Fruit fly (Drosophila melanogaster) whole organism, embryonic: ENCODE measurements around the gene CG7742.

Source experiments
- Bteb2 ChIP-seq: fragments of 200-800 bp; sonication (Bioruptor generic); optimal IDR thresholded peaks from 2 replicates; lab custom pipeline; 2016; ENCODE audit warnings: missing biosample characterization, missing genetic modification characterization
- CG10267 ChIP-seq: fragments of 200-800 bp; sonication (Bioruptor generic); optimal IDR thresholded peaks from 2 replicates; lab custom pipeline; 2018; ENCODE audit warnings: missing biosample characterization, mild to moderate bottlenecking, missing genetic modification characterization, moderate library complexity
- CG10366 ChIP-seq: fragments of 200-800 bp; sonication (Bioruptor generic); IDR thresholded peaks from 2 replicates; pipeline ENCODE4 v1.3.6; 2022; ENCODE audit warnings: missing biosample characterization, missing genetic modification characterization
- CG16815 ChIP-seq: fragments of 200-800 bp; sonication (Bioruptor generic); optimal IDR thresholded peaks from 3 replicates; lab custom pipeline; 2017; ENCODE audit warnings: missing biosample characterization, mild to moderate bottlenecking, missing genetic modification characterization
- CG18011 ChIP-seq: fragments of 200-800 bp; sonication (Bioruptor generic); optimal IDR thresholded peaks from 2 replicates; lab custom pipeline; 2017; ENCODE audit warnings: missing biosample characterization, missing genetic modification characterization, mild to moderate bottlenecking, moderate library complexity, missing genotype
- CG2129 ChIP-seq: fragments of 200-800 bp; sonication (Bioruptor generic); IDR thresholded peaks from 2 replicates; pipeline ENCODE4 v1.3.6; 2022; ENCODE audit warnings: missing biosample characterization, missing genetic modification characterization; ENCODE audit not compliant: partially characterized antibody
- CG2889 ChIP-seq: fragments of 200-800 bp; sonication (Bioruptor generic); IDR thresholded peaks from 3 replicates; pipeline ENCODE4 v1.3.6; 2022; ENCODE audit warnings: missing biosample characterization, missing genetic modification characterization
- CG31224 ChIP-seq: fragments of 200-800 bp; sonication (Bioruptor generic); IDR thresholded peaks from 2 replicates; pipeline ENCODE4 v1.3.6; 2022; ENCODE audit warnings: missing biosample characterization, missing genetic modification characterization
- CG4854 ChIP-seq: fragments of 200-800 bp; sonication (Bioruptor generic); optimal IDR thresholded peaks from 2 replicates; lab custom pipeline; 2016; ENCODE audit warnings: missing biosample characterization, missing genetic modification characterization, inconsistent platforms
- CG8359 ChIP-seq: fragments of 200-800 bp; sonication (Bioruptor generic); optimal IDR thresholded peaks from 2 replicates; lab custom pipeline; 2017; ENCODE audit warnings: missing biosample characterization, mild to moderate bottlenecking, missing genetic modification characterization, borderline replicate concordance
- CG8924 ChIP-seq: fragments of 200-800 bp; optimal IDR thresholded peaks from 3 replicates; lab custom pipeline; 2019; ENCODE audit warnings: missing biosample characterization, mild to moderate bottlenecking, missing genetic modification characterization, moderate library complexity
- Dad ChIP-seq: fragments of 200-800 bp; sonication (Bioruptor generic); optimal IDR thresholded peaks from 3 replicates; lab custom pipeline; 2016; ENCODE audit warnings: missing biosample characterization, missing genetic modification characterization
- GATAe ChIP-seq: fragments of 200-800 bp; sonication (Bioruptor generic); conservative IDR thresholded peaks from 2 replicates; pipeline ENCODE4 v1.3.6; 2022; ENCODE audit warnings: missing biosample characterization, missing genetic modification characterization
- Gug ChIP-seq: fragments of 200-800 bp; sonication (Bioruptor generic); IDR thresholded peaks from 4 replicates; pipeline ENCODE4 v1.3.6; 2022; ENCODE audit warnings: missing biosample characterization, missing genetic modification characterization
- H15 ChIP-seq: fragments of 200-800 bp; sonication (Bioruptor generic); IDR thresholded peaks from 3 replicates; pipeline ENCODE4 v1.3.6; 2022; ENCODE audit warnings: missing biosample characterization, missing genetic modification characterization
- HLH54F ChIP-seq: fragments of 200-800 bp; sonication (Bioruptor generic); optimal IDR thresholded peaks from 3 replicates; lab custom pipeline; 2016; ENCODE audit warnings: missing biosample characterization, missing genetic modification characterization
- Hand ChIP-seq: fragments of 200-800 bp; sonication (Bioruptor generic); optimal IDR thresholded peaks from 2 replicates; lab custom pipeline; 2017; ENCODE audit warnings: mild to moderate bottlenecking, missing biosample characterization, missing genetic modification reagents, missing genetic modification characterization
- Lhr ChIP-seq: fragments of 200-800 bp; sonication (Bioruptor generic); optimal IDR thresholded peaks from 3 replicates; lab custom pipeline; 2017; ENCODE audit warnings: mild to moderate bottlenecking, missing biosample characterization, missing genetic modification reagents, missing genetic modification characterization
- Med ChIP-seq: fragments of 200-800 bp; sonication (Bioruptor generic); peaks from one replicate; lab custom pipeline; 2016; ENCODE audit warnings: missing biosample characterization, missing genetic modification characterization, mild to moderate bottlenecking, inconsistent platforms, moderate library complexity
- NK7.1 ChIP-seq: fragments of 200-800 bp; sonication (Bioruptor generic); optimal IDR thresholded peaks from 3 replicates; lab custom pipeline; 2016; ENCODE audit warnings: missing biosample characterization, missing genetic modification characterization
- Optix ChIP-seq: fragments of 200-800 bp; sonication (Bioruptor generic); IDR thresholded peaks from 3 replicates; pipeline ENCODE4 v1.3.6; 2022; ENCODE audit warnings: missing biosample characterization, missing genetic modification characterization
- Ptx1 ChIP-seq: fragments of 200-800 bp; sonication (Bioruptor generic); IDR thresholded peaks from 2 replicates; pipeline ENCODE4 v1.3.6; 2022; ENCODE audit warnings: missing biosample characterization, missing genetic modification characterization
- Ravus ChIP-seq: fragments of 200-800 bp; sonication (Bioruptor generic); IDR thresholded peaks from 2 replicates; pipeline ENCODE4 v1.3.6; 2022; ENCODE audit warnings: missing biosample characterization, missing genetic modification characterization
- Rx ChIP-seq: fragments of 200-800 bp; sonication (Bioruptor generic); IDR thresholded peaks from 2 replicates; pipeline ENCODE4 v1.3.6; 2022; ENCODE audit warnings: missing biosample characterization, missing genetic modification characterization
- Sin3A ChIP-seq: fragments of >200 bp; optimal IDR thresholded peaks from 2 replicates; lab custom pipeline; 2018
- bcd ChIP-seq: fragments of 200-800 bp; sonication (Bioruptor generic); optimal IDR thresholded peaks from 2 replicates; lab custom pipeline; 2017; ENCODE audit warnings: missing biosample characterization, mild to moderate bottlenecking, missing genetic modification characterization
- corto ChIP-seq: fragments of 200-800 bp; sonication (Bioruptor generic); optimal IDR thresholded peaks from 2 replicates; lab custom pipeline; 2016; ENCODE audit warnings: missing biosample characterization, mild to moderate bottlenecking, missing genetic modification characterization, moderate library complexity
- fru ChIP-seq: fragments of >200 bp; optimal IDR thresholded peaks from 2 replicates; lab custom pipeline; 2017
- fu2 ChIP-seq: fragments of 200-800 bp; sonication (Bioruptor generic); optimal IDR thresholded peaks from 2 replicates; lab custom pipeline; 2016; ENCODE audit warnings: missing biosample characterization, missing genetic modification characterization
- gcm2 ChIP-seq: fragments of 200-800 bp; sonication (Bioruptor generic); optimal IDR thresholded peaks from 2 replicates; lab custom pipeline; 2016; ENCODE audit warnings: missing biosample characterization, missing genetic modification characterization
- oc ChIP-seq: fragments of 200-800 bp; sonication (Bioruptor generic); optimal IDR thresholded peaks from 2 replicates; lab custom pipeline; 2018; ENCODE audit warnings: missing biosample characterization, mild to moderate bottlenecking, missing genetic modification characterization, moderate library complexity
- pnt ChIP-seq: fragments of 200-800 bp; sonication (Bioruptor generic); optimal IDR thresholded peaks from 3 replicates; lab custom pipeline; 2016; ENCODE audit warnings: missing biosample characterization, missing genetic modification characterization
- row ChIP-seq: fragments of 200-800 bp; sonication (Bioruptor generic); IDR thresholded peaks from 3 replicates; pipeline ENCODE4 v1.3.6; 2022; ENCODE audit warnings: missing biosample characterization, missing genetic modification characterization
- sc ChIP-seq, 3 experiments: fragments of >200 bp in 2 of 3; fragments of 200-800 bp in 1 of 3; sonication (Bioruptor generic) in 1 of 3; optimal IDR thresholded peaks; 2 replicates in 2 of 3; 3 replicates in 1 of 3; lab custom pipeline; 2017; ENCODE audit warnings: mild to moderate bottlenecking in 1 of 3, missing biosample characterization in 1 of 3, missing genetic modification characterization in 1 of 3, missing genetic modification reagents in 1 of 3
- toy ChIP-seq: fragments of 200-800 bp; sonication (Bioruptor generic); IDR thresholded peaks from 2 replicates; pipeline ENCODE4 v1.3.6; 2022; ENCODE audit warnings: missing biosample characterization, missing genetic modification characterization
- twi ChIP-seq: fragments of 200-800 bp; optimal IDR thresholded peaks from 2 replicates; lab custom pipeline; 2019; ENCODE audit warnings: missing biosample characterization, mild to moderate bottlenecking, missing genetic modification characterization, moderate library complexity
- tx ChIP-seq: fragments of 200-800 bp; sonication (Bioruptor generic); optimal IDR thresholded peaks from 2 replicates; lab custom pipeline; 2016; ENCODE audit warnings: missing biosample characterization, missing genetic modification characterization
- vnd ChIP-seq: fragments of 200-800 bp; sonication (Bioruptor generic); IDR thresholded peaks from 3 replicates; pipeline ENCODE4 v1.3.6; 2022; ENCODE audit warnings: missing biosample characterization, missing genetic modification characterization; ENCODE audit not compliant: partially characterized antibody
- vvl ChIP-seq: fragments of 200-800 bp; sonication (Bioruptor generic); IDR thresholded peaks from 2 replicates; pipeline ENCODE4 v1.3.6; 2022; ENCODE audit warnings: missing biosample characterization, missing genetic modification characterization
- wor ChIP-seq: fragments of 200-800 bp; sonication (Bioruptor generic); IDR thresholded peaks from 2 replicates; pipeline ENCODE4 v1.3.6; 2022; ENCODE audit warnings: missing biosample characterization, missing genetic modification characterization
- zen2 ChIP-seq: fragments of 200-800 bp; sonication (Bioruptor generic); IDR thresholded peaks from 3 replicates; pipeline ENCODE4 v1.3.6; 2022; ENCODE audit warnings: missing biosample characterization, missing genetic modification characterization; ENCODE audit not compliant: partially characterized antibody

The CG7742 gene

dm6 chr2L:5232967-5233909 is 18.4 kb upstream of the CG7742 start (continued):
- TF ChIP-seq oc (tag; lab: Kevin White, UChicago) (no peak), CG8359 (GFP tag; lab: Kevin White, UChicago) (peak; percentile 98), bcd (GFP tag; lab: Kevin White, UChicago) (no peak), gcm2 (GFP tag; lab: Kevin White, UChicago) (no peak), tx (GFP tag; lab: Kevin White, UChicago) (no peak), Optix (GFP tag; lab: Robert Waterston, UW) (no peak), pnt (no peak), CG4854 (GFP tag; lab: Kevin White, UChicago) (no peak), Ravus (GFP tag; lab: Robert Waterston, UW) (no peak), Ptx1 (GFP tag; lab: Robert Waterston, UW) (no peak), CG10366 (GFP tag; lab: Robert Waterston, UW) (no peak), CG8924 (tag; lab: Kevin White, UChicago) (no peak), Dad (GFP tag; lab: Kevin White, UChicago) (no peak), wor (GFP tag; lab: Robert Waterston, UW) (no peak), HLH54F (GFP tag; lab: Kevin White, UChicago) (no peak), toy (no peak), fru (lab: Kevin White, UChicago) (no peak), CG10267 (no peak), Gug (GFP tag; lab: Robert Waterston, UW) (no peak), Hand (GFP tag; lab: Kevin White, UChicago) (no peak), Rx (no peak), CG31224 (GFP tag; lab: Robert Waterston, UW) (no peak), H15 (no peak), Bteb2 (GFP tag; lab: Kevin White, UChicago) (no peak), NK7.1 (no peak), corto (GFP tag; lab: Kevin White, UChicago) (no peak), Lhr (GFP tag; lab: Kevin White, UChicago) (no peak), vvl (GFP tag; lab: Robert Waterston, UW) (no peak), row (GFP tag; lab: Robert Waterston, UW) (no peak), GATAe (GFP tag; lab: Robert Waterston, UW) (peak; percentile 68), CG2129 (GFP tag; lab: Robert Waterston, UW) (no peak), vnd (GFP tag; lab: Robert Waterston, UW) (peak; percentile 57; the same call in 2 of the 3 replicates), sc (optimal IDR thresholded peaks at IDR 0.05; lab: Kevin White, UChicago) (no peak), sc (GFP tag; optimal IDR thresholded peaks at IDR 0.05; lab: Kevin White, UChicago) (no peak), CG16815 (GFP tag; lab: Kevin White, UChicago) (no peak), zen2 (no peak), CG2889 (GFP tag; lab: Robert Waterston, UW) (no peak), fu2 (GFP tag; lab: Kevin White, UChicago) (no peak), Sin3A (lab: Kevin White, UChicago) (no peak)

- TF ChIP-seq CG18011 (no peak), Med (GFP tag; lab: Kevin White, UChicago) (peak; percentile 72), twi (peak; percentile 72), H15 (0 out of 3 replicates have a peak, but pooled peaks have one; percentile 11)
Observed at dm6 chr2L:5232175-5232574, 17.3 kb upstream of the CG7742 start.
